Fruit fly (Drosophila melanogaster): Measurements from ENCODE around the gene CG14810.
A peak's percentile ranks its signal among the peaks of the same experiment; 100 is the strongest.

Gene CG14810

DNA sequence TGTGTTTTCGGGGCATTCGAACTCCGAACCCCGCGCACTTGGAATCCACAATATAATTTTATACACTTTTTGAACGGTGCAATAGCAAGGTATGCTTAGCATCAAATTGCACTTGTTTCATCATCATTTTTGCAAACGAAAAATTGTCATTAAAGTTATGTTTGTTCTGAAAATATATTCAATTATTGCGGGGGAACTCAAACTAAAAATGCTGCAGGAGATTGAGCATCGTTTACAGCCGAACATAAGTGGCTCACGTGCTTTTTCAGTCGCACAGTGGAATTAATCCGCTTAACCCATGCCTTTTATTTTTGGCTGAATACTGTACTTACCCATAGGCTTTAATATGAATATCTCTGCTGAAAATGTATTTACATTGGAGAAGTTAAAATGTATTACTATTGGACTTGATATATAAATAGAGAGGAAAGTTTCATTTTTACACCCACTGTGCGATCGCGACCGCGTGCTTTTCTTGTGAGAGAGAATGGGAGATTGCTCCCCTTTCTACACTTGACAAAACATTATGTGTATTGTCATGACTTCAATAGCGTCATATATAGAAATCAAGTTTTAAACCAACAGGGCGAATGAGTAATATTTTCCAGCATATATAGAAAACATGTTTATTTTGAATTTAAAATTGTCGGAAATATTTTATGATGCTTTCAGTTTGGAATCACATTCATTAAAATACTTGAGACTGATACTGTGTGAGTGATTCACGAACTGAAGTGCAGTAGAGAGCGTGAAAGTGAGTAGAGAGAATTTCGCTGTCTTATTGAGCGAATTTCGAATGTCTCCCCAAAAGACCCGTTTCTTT is 10.5 kb upstream of the CG14810 start (continued):
- TF ChIP-seq CG6175 (GFP tag; IDR thresholded peaks at IDR 0.05) (peak; percentile 94), CG13287 (GFP tag; IDR thresholded peaks at IDR 0.05; ENCODE audit: partially characterized antibody) (peak; percentile 12; the same call in 1 of the 2 replicates), CG4360 (GFP tag; IDR thresholded peaks at IDR 0.05) (peak; percentile 77), CG2116 (GFP tag; optimal IDR thresholded peaks at IDR 0.05) (peak; percentile 75), CG3281 (GFP tag; optimal IDR thresholded peaks at IDR 0.05) (peak; percentile 96), CG6689 (GFP tag; IDR thresholded peaks at IDR 0.05) (peak; percentile 96), GATAe (GFP tag; conservative IDR thresholded peaks at IDR 0.05) (peak; percentile 81), CG6654 (GFP tag; optimal IDR thresholded peaks at IDR 0.05) (peak; percentile 83), CG12391 (tag; optimal IDR thresholded peaks at IDR 0.05) (peak; percentile 96), CG14860 (GFP tag; IDR thresholded peaks at IDR 0.05; ENCODE audit: partially characterized antibody) (peak; percentile 55), CG14667 (GFP tag; IDR thresholded peaks at IDR 0.05) (peak; percentile 92), CG9215 (GFP tag; IDR thresholded peaks at IDR 0.05) (peak; percentile 90), CG8089 (GFP tag; optimal IDR thresholded peaks at IDR 0.05) (peak; percentile 89), CG12104 (GFP tag; optimal IDR thresholded peaks at IDR 0.05) (peak; percentile 88), Nf-YB (GFP tag; optimal IDR thresholded peaks at IDR 0.05) (peak; percentile 83), CG5245 (GFP tag; optimal IDR thresholded peaks at IDR 0.05) (peak; percentile 86), CG32532 (GFP tag; IDR thresholded peaks at IDR 0.05) (peak; percentile 98), MTF-1 (GFP tag; optimal IDR thresholded peaks at IDR 0.05; ENCODE audit: borderline replicate concordance) (peak; percentile 95), Sox102F (GFP tag; optimal IDR thresholded peaks at IDR 0.05) (peak; percentile 97), CG14014 (GFP tag; IDR thresholded peaks at IDR 0.05) (peak; percentile 98), ind (GFP tag; optimal IDR thresholded peaks at IDR 0.05) (peak; percentile 93), Fer3 (tag; optimal IDR thresholded peaks at IDR 0.05) (peak; percentile 98), tna (GFP tag; IDR thresholded peaks at IDR 0.05; ENCODE audit: partially characterized antibody) (no peak), Opbp (GFP tag; IDR thresholded peaks at IDR 0.05; ENCODE audit: partially characterized antibody) (0 out of 3 replicates have a peak, but pooled peaks have one; percentile 25), sisA (GFP tag; IDR thresholded peaks at IDR 0.05) (peak; percentile 93), CkIIα-i1 (GFP tag; IDR thresholded peaks at IDR 0.05) (peak; percentile 77; the same call in 1 of the 2 replicates), CG7357 (GFP tag; IDR thresholded peaks at IDR 0.05) (peak; percentile 89), ranshi (GFP tag; IDR thresholded peaks at IDR 0.05) (peak; percentile 98), Scr (GFP tag; IDR thresholded peaks at IDR 0.05; ENCODE audit: partially characterized antibody) (0 out of 2 replicates have a peak, but pooled peaks have one; percentile 29), Hr3 (GFP tag; optimal IDR thresholded peaks at IDR 0.05) (peak; percentile 95), otp (GFP tag; IDR thresholded peaks at IDR 0.05) (peak; percentile 98), ken (GFP tag; IDR thresholded peaks at IDR 0.05) (peak; percentile 98), fd3F (GFP tag; optimal IDR thresholded peaks at IDR 0.05) (peak; percentile 93), CG6683 (GFP tag; optimal IDR thresholded peaks at IDR 0.05) (peak; percentile 87), nmo (GFP tag; optimal IDR thresholded peaks at IDR 0.05) (peak; percentile 95), pan (optimal IDR thresholded peaks at IDR 0.05) (no peak), pan (GFP tag; optimal IDR thresholded peaks at IDR 0.05 in 1 of 2, IDR thresholded peaks at IDR 0.05 in 1 of 2) (peak in 1 of 2 experiments; percentile 98), CG11093 (GFP tag; IDR thresholded peaks at IDR 0.05) (peak; percentile 89), CG16863 (GFP tag; optimal IDR thresholded peaks at IDR 0.05) (peak; percentile 93), bsh (GFP tag; optimal IDR thresholded peaks at IDR 0.05) (peak; percentile 93 to 98), CG1233 (GFP tag; optimal IDR thresholded peaks at IDR 0.05) (peak; percentile 94), dysf (GFP tag; IDR thresholded peaks at IDR 0.05) (peak; percentile 97), CG10366 (GFP tag; IDR thresholded peaks at IDR 0.05) (peak; percentile 97), Aef1 (GFP tag; IDR thresholded peaks at IDR 0.05) (peak; percentile 96), CG11723 (GFP tag; optimal IDR thresholded peaks at IDR 0.05) (peak; percentile 90), fd96Cb (tag; optimal IDR thresholded peaks at IDR 0.05) (peak; percentile 97), CG15269 (tag; optimal IDR thresholded peaks at IDR 0.05) (peak; percentile 97), CG15696 (tag; optimal IDR thresholded peaks at IDR 0.05) (peak; percentile 70)

Measured in whole organism, embryonic.